Worm (Caenorhabditis elegans): Measurements from ENCODE around the gene W06F12.2.

Gene W06F12.2

DNA sequence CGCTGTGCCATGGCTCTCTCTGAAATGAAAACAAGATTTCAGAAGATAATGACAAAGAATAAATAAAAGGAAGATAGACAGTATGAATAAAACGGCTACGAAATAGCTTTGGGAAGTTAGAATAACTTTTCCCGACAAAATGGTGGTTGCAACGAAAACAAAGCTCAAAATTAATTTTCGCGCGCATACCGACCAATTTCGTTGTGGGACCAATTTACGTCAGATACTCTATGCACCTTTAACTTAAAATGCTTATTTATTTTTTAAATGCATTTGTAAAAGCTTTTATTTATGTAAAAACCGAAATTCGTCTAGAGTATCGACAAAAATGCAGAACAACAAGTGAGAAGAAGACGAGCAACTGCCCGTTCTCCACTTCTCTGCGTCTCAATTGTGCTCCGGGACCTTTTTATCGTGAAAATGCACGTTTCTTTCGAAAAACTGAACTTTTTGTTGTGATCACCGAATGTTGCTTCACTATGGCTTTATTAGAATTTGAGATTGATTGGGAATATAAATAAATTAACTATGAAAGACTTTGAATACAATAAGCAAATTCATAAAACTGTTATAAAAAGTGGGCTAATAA, 36.7 kb upstream of the W06F12.2 start, which contains the start of gene rml-1 (continued):
- TF ChIP-seq C06A6.2 (GFP tag; conservative IDR thresholded peaks at IDR 0.05) = no peak
- TF ChIP-seq F37B4.10 (GFP tag; IDR thresholded peaks at IDR 0.05) = no peak
- TF ChIP-seq dpl-1 (GFP tag; optimal IDR thresholded peaks at IDR 0.05) = peak; percentile 46
- no peak for TF ChIP-seq ztf-25 (GFP tag; IDR thresholded peaks at IDR 0.05)
- no peak for TF ChIP-seq lag-1 (GFP tag; IDR thresholded peaks at IDR 0.05)
- TF ChIP-seq nhr-120 (GFP tag; IDR thresholded peaks at IDR 0.05) = no peak
- no peak for TF ChIP-seq lin-40 (tag; optimal IDR thresholded peaks at IDR 0.05)
- no peak for TF ChIP-seq nhr-27 (tag; optimal IDR thresholded peaks at IDR 0.05)
- no peak for TF ChIP-seq mes-4 (tag; optimal IDR thresholded peaks at IDR 0.05)
- TF ChIP-seq lsy-27 (tag; optimal IDR thresholded peaks at IDR 0.05; ENCODE audit: borderline replicate concordance, insufficient read depth) = no peak
- TF ChIP-seq Y67H2A.10 (GFP tag; conservative IDR thresholded peaks at IDR 0.05) = no peak
- TF ChIP-seq ceh-79 (tag; optimal IDR thresholded peaks at IDR 0.05) = no peak
- TF ChIP-seq ztf-28 (GFP tag; IDR thresholded peaks at IDR 0.05) = no peak
- TF ChIP-seq unc-130 (GFP tag; optimal IDR thresholded peaks at IDR 0.05) = no peak
- no peak for TF ChIP-seq nfya-1 (tag; optimal IDR thresholded peaks at IDR 0.05; ENCODE audit: borderline replicate concordance, insufficient read depth)
- TF ChIP-seq zfh-2 (GFP tag; conservative IDR thresholded peaks at IDR 0.05) = no peak
- no peak for TF ChIP-seq B0336.3 (GFP tag; IDR thresholded peaks at IDR 0.05)
- TF ChIP-seq ZK185.1 (tag; optimal IDR thresholded peaks at IDR 0.05; ENCODE audit: poor library complexity, severe bottlenecking) = no peak
- 0 out of 2 replicates have a peak, but pooled peaks have one; percentile 18 for TF ChIP-seq Y56A3A.18 (GFP tag; IDR thresholded peaks at IDR 0.05)
- TF ChIP-seq madf-3 (GFP tag; IDR thresholded peaks at IDR 0.05) = no peak

DNA sequence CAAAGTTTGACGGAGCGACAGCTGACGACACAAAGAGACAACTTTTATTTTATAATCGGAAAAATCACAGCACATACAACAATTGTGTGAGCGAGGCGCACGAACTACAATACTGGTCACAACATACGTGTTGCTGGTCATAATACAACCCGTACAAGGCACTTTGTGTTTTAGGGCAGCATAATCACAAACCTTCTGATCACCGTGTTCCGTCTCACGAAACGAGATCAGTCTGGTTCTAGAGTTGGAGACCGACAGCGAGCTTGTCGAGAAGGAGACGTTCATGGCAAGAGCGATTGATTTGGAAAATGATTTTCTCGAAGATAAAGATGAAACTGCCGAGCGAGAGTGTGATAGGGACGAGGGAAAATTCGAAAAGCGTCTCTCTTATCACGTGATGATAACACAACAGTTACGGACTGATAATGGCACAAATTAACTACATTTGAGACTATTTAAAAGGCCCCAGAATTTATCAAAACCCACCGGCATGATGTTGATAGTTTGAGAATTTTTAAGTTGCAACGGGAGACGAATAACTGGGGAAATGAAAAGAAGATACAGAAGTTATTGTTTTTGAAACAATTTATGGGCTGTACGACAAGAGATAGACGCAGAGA, 35.3 kb upstream of the W06F12.2 start:
- TF ChIP-seq nhr-80 (tag; optimal IDR thresholded peaks at IDR 0.05) (peak; percentile 66), lin-40 (tag; optimal IDR thresholded peaks at IDR 0.05) (peak; percentile 15), ZK185.1 (tag; optimal IDR thresholded peaks at IDR 0.05; ENCODE audit: poor library complexity, severe bottlenecking) (peak; percentile 19), cebp-1 (GFP tag; IDR thresholded peaks at IDR 0.05) (no peak), cebp-1 (tag; optimal IDR thresholded peaks at IDR 0.05) (peak; percentile 31), Y95B8A.8 (GFP tag; IDR thresholded peaks at IDR 0.05) (0 out of 2 replicates have a peak, but pooled peaks have one; percentile 24), snpc-4 (GFP tag; optimal IDR thresholded peaks at IDR 0.05) (no peak), snpc-4 (tag; optimal IDR thresholded peaks at IDR 0.05) (peak in 1 of 4 experiments; percentile 37), Y67H2A.10 (GFP tag; conservative IDR thresholded peaks at IDR 0.05) (no peak), nfyb-1 (GFP tag; IDR thresholded peaks at IDR 0.05) (peak; percentile 52; the same call in 1 of the 2 replicates), T07F8.4 (tag; optimal IDR thresholded peaks at IDR 0.05) (no peak), ceh-91 (GFP tag; IDR thresholded peaks at IDR 0.05) (no peak), ama-1 (optimal IDR thresholded peaks at IDR 0.05) (peak; percentile 48), ama-1 (GFP tag; optimal IDR thresholded peaks at IDR 0.05) (no peak), nhr-90 (tag; optimal IDR thresholded peaks at IDR 0.05) (peak; percentile 31), lin-26 (GFP tag; IDR thresholded peaks at IDR 0.05) (no peak), lin-35 (GFP tag; optimal IDR thresholded peaks at IDR 0.05) (peak in 1 of 3 experiments; percentile 5), nfya-1 (tag; optimal IDR thresholded peaks at IDR 0.05; ENCODE audit: borderline replicate concordance, insufficient read depth) (no peak), egrh-3 (GFP tag; IDR thresholded peaks at IDR 0.05) (no peak), sdz-38 (tag; optimal IDR thresholded peaks at IDR 0.05) (no peak), B0336.3 (GFP tag; IDR thresholded peaks at IDR 0.05) (no peak), tbp1 (GFP tag; optimal IDR thresholded peaks at IDR 0.05) (peak; percentile 25)
